Fruit fly (Drosophila melanogaster): ENCODE results near the gene CG13639.

CG13639 gene

dm6 chr3R:24894419-24895206, 34.4 kb upstream of the CG13639 start, which contains the start of the genes CG31121 and CG11069:
Gene CG31121, minus strand, starts transcription at chr3R:24894605.
Gene CG11069, plus strand, starts transcription at chr3R:24894742.
- TF ChIP-seq dsf (GFP tag; optimal IDR thresholded peaks at IDR 0.05; ENCODE audit: borderline replicate concordance) (no peak), sage (GFP tag; optimal IDR thresholded peaks at IDR 0.05) (no peak), N (GFP tag; optimal IDR thresholded peaks at IDR 0.05) (no peak), Myc (optimal IDR thresholded peaks at IDR 0.05) (no peak), CG9705 (GFP tag; optimal IDR thresholded peaks at IDR 0.05) (no peak), fru (GFP tag; optimal IDR thresholded peaks at IDR 0.05) (no peak), Vsx2 (GFP tag; optimal IDR thresholded peaks at IDR 0.05; ENCODE audit: partially characterized antibody) (peak; percentile 13), OdsH (GFP tag; optimal IDR thresholded peaks at IDR 0.05) (no peak), Dif (GFP tag; optimal IDR thresholded peaks at IDR 0.05; ENCODE audit: partially characterized antibody) (peak; percentile 74), lola (GFP tag; optimal IDR thresholded peaks at IDR 0.05) (no peak), Hr78 (GFP tag; optimal IDR thresholded peaks at IDR 0.05) (no peak), rgr (GFP tag; optimal IDR thresholded peaks at IDR 0.05) (no peak), h (GFP tag; optimal IDR thresholded peaks at IDR 0.05) (no peak), Abd-B (GFP tag; optimal IDR thresholded peaks at IDR 0.05) (no peak), CrebA (GFP tag; optimal IDR thresholded peaks at IDR 0.05; ENCODE audit: borderline replicate concordance) (peak; percentile 33), woc (GFP tag; optimal IDR thresholded peaks at IDR 0.05) (no peak), brk (GFP tag; optimal IDR thresholded peaks at IDR 0.05) (no peak), Mio (GFP tag; optimal IDR thresholded peaks at IDR 0.05) (no peak), CG32264 (GFP tag; optimal IDR thresholded peaks at IDR 0.05) (no peak), ey (GFP tag; optimal IDR thresholded peaks at IDR 0.05) (no peak), dl (GFP tag; optimal IDR thresholded peaks at IDR 0.05; ENCODE audit: insufficient read depth in 1 of 2, partially characterized antibody in 2 of 2) (peak in 1 of 2 experiments; percentile 49)

dm6 chr3R:24893320-24893955, 33.3 kb upstream of the CG13639 start:
- TF ChIP-seq CrebA (GFP tag; optimal IDR thresholded peaks at IDR 0.05; ENCODE audit: borderline replicate concordance): peak; percentile 9
- TF ChIP-seq foxo (GFP tag; optimal IDR thresholded peaks at IDR 0.05): peak in 1 of 2 experiments; percentile 88
- TF ChIP-seq fru (GFP tag; optimal IDR thresholded peaks at IDR 0.05): peak; percentile 82
- no peak for TF ChIP-seq Dif (GFP tag; optimal IDR thresholded peaks at IDR 0.05; ENCODE audit: partially characterized antibody)
- TF ChIP-seq tai (GFP tag; optimal IDR thresholded peaks at IDR 0.05): no peak
- TF ChIP-seq usp (GFP tag; optimal IDR thresholded peaks at IDR 0.05): no peak
- TF ChIP-seq OdsH (GFP tag; optimal IDR thresholded peaks at IDR 0.05): peak; percentile 89
- TF ChIP-seq Jra (GFP tag; optimal IDR thresholded peaks at IDR 0.05): peak; percentile 14
- TF ChIP-seq lola (GFP tag; optimal IDR thresholded peaks at IDR 0.05): no peak
- no peak for TF ChIP-seq Abd-B (GFP tag; optimal IDR thresholded peaks at IDR 0.05)
- TF ChIP-seq N (GFP tag; optimal IDR thresholded peaks at IDR 0.05): no peak
- TF ChIP-seq dl (GFP tag; optimal IDR thresholded peaks at IDR 0.05; ENCODE audit: insufficient read depth in 1 of 2, partially characterized antibody in 2 of 2): no peak
- peak; percentile 87 for TF ChIP-seq psq (GFP tag; optimal IDR thresholded peaks at IDR 0.05)
- no peak for TF ChIP-seq jim (GFP tag; optimal IDR thresholded peaks at IDR 0.05)
- peak; percentile 16 for TF ChIP-seq dsf (GFP tag; optimal IDR thresholded peaks at IDR 0.05; ENCODE audit: borderline replicate concordance)
- TF ChIP-seq CG32264 (GFP tag; optimal IDR thresholded peaks at IDR 0.05): no peak
- peak; percentile 2 for TF ChIP-seq sage (GFP tag; optimal IDR thresholded peaks at IDR 0.05)
- TF ChIP-seq Hr78 (GFP tag; optimal IDR thresholded peaks at IDR 0.05): no peak
- no peak for TF ChIP-seq Hr83 (GFP tag; optimal IDR thresholded peaks at IDR 0.05; ENCODE audit: poor library complexity, severe bottlenecking)
- peak; percentile 11 for TF ChIP-seq br (GFP tag; optimal IDR thresholded peaks at IDR 0.05)
- TF ChIP-seq HLH106 (tag; optimal IDR thresholded peaks at IDR 0.05): peak; percentile 91
- TF ChIP-seq woc (GFP tag; optimal IDR thresholded peaks at IDR 0.05): peak; percentile 37
- peak; percentile 0 for TF ChIP-seq Vsx2 (GFP tag; optimal IDR thresholded peaks at IDR 0.05; ENCODE audit: partially characterized antibody)
- TF ChIP-seq sv (GFP tag; optimal IDR thresholded peaks at IDR 0.05): peak; percentile 44
- no peak for TF ChIP-seq GATAd (GFP tag; optimal IDR thresholded peaks at IDR 0.05)
- no peak for TF ChIP-seq pan (optimal IDR thresholded peaks at IDR 0.05)
- peak; percentile 73 for TF ChIP-seq h (GFP tag; optimal IDR thresholded peaks at IDR 0.05)
- TF ChIP-seq Hnf4 (GFP tag; optimal IDR thresholded peaks at IDR 0.05): no peak
- peak; percentile 48 for TF ChIP-seq Rel (GFP tag; optimal IDR thresholded peaks at IDR 0.05)
- peak; percentile 39 for TF ChIP-seq Rel (tag; optimal IDR thresholded peaks at IDR 0.05)
- peak; percentile 35 for TF ChIP-seq ey (GFP tag; optimal IDR thresholded peaks at IDR 0.05)
- TF ChIP-seq Dfd (GFP tag; optimal IDR thresholded peaks at IDR 0.05): no peak
- peak; percentile 77 for TF ChIP-seq rgr (GFP tag; optimal IDR thresholded peaks at IDR 0.05)
- TF ChIP-seq brk (GFP tag; optimal IDR thresholded peaks at IDR 0.05): no peak
- peak; percentile 94 for TF ChIP-seq Sp1 (GFP tag; optimal IDR thresholded peaks at IDR 0.05)
- TF ChIP-seq Myc (optimal IDR thresholded peaks at IDR 0.05): no peak
- TF ChIP-seq Mio (GFP tag; optimal IDR thresholded peaks at IDR 0.05): no peak
- TF ChIP-seq dmrt93B (GFP tag; optimal IDR thresholded peaks at IDR 0.05): peak; percentile 66
- peak; percentile 43 for TF ChIP-seq CG9705 (GFP tag; optimal IDR thresholded peaks at IDR 0.05)

All from whole organism, wandering third instar larva.